Worm (Caenorhabditis elegans) whole organism, L4 larva: ENCODE results near the gene F42A9.6.
A peak's percentile ranks its signal among the peaks of the same experiment; 100 is the strongest.

Experiments
- D1046.2 ChIP-seq: fragments of 200-800 bp; sonication (Bioruptor generic); IDR thresholded peaks from 2 replicates; pipeline ENCODE4 v1.3.6; 2022; ENCODE audit warnings: missing genetic modification characterization, missing compliant biosample characterization
- F10B5.3 ChIP-seq: sonication (generic microtip); optimal IDR thresholded peaks from 2 replicates; lab custom pipeline; 2016; ENCODE audit warnings: mild to moderate bottlenecking, missing genetic modification characterization, missing compliant biosample characterization
- F26F4.8 ChIP-seq: fragments of 200-800 bp; sonication (Bioruptor generic); conservative IDR thresholded peaks from 2 replicates; pipeline ENCODE4 v1.3.6; 2022; ENCODE audit warnings: missing genetic modification characterization, missing compliant biosample characterization
- F37D6.2 ChIP-seq: sonication (generic microtip); optimal IDR thresholded peaks from 2 replicates; lab custom pipeline; 2016; ENCODE audit warnings: mild to moderate bottlenecking, missing genetic modification characterization, missing compliant biosample characterization
- R02D3.7 ChIP-seq: fragments of 150-350 bp; sonication (generic microtip); optimal IDR thresholded peaks from 3 replicates; lab custom pipeline; 2014; ENCODE audit warnings: missing biosample characterization, missing genetic modification characterization
- T26A8.4 ChIP-seq: fragments of 200-800 bp; sonication (Bioruptor generic); IDR thresholded peaks from 2 replicates; pipeline ENCODE4 v1.3.6; 2022; ENCODE audit warnings: missing genetic modification characterization, missing compliant biosample characterization
- Y105C5A.15 ChIP-seq: fragments of 200-800 bp; sonication (Bioruptor generic); IDR thresholded peaks from 2 replicates; pipeline ENCODE4 v1.3.6; 2022; ENCODE audit warnings: missing genetic modification characterization, missing compliant biosample characterization
- Y48G9A.11 ChIP-seq: fragments of 200-800 bp; sonication (Bioruptor generic); IDR thresholded peaks from 2 replicates; pipeline ENCODE4 v1.3.6; 2022; ENCODE audit warnings: missing genetic modification reagents, missing genetic modification characterization, missing compliant biosample characterization
- Y5F2A.4 ChIP-seq: fragments of 200-800 bp; sonication (Bioruptor generic); optimal IDR thresholded peaks from 2 replicates; lab custom pipeline; 2018; ENCODE audit warnings: mild to moderate bottlenecking, missing genetic modification characterization, missing compliant biosample characterization
- Y75B8A.6 ChIP-seq: fragments of 200-800 bp; sonication (Bioruptor generic); IDR thresholded peaks from 2 replicates; pipeline ENCODE4 v1.3.6; 2022; ENCODE audit warnings: missing genetic modification reagents, missing genetic modification characterization, missing compliant biosample characterization
- ZK337.2 ChIP-seq: fragments of 200-800 bp; sonication (Bioruptor generic); IDR thresholded peaks from 2 replicates; pipeline ENCODE4 v1.3.6; 2022; ENCODE audit warnings: missing genetic modification reagents, missing genetic modification characterization, missing compliant biosample characterization
- ZK546.5 ChIP-seq, 2 experiments: sonication (generic microtip); optimal IDR thresholded peaks; 2 replicates each; lab custom pipeline; 2017; ENCODE audit warnings: missing biosample characterization in 2 of 2, missing genetic modification characterization in 2 of 2
- ama-1 ChIP-seq: fragments of 150-350 bp; optimal IDR thresholded peaks from 2 replicates; lab custom pipeline; 2014; ENCODE audit warnings: inconsistent platforms, mixed read lengths
- attf-4 ChIP-seq: sonication (generic microtip); optimal IDR thresholded peaks from 3 replicates; lab custom pipeline; 2017; ENCODE audit warnings: missing biosample characterization, missing genetic modification characterization
- ceh-32 ChIP-seq: sonication (generic microtip); optimal IDR thresholded peaks from 2 replicates; lab custom pipeline; 2016; ENCODE audit warnings: mild to moderate bottlenecking, missing genetic modification characterization, missing compliant biosample characterization; ENCODE audit not compliant: poor library complexity
- ceh-62 ChIP-seq: sonication (generic microtip); optimal IDR thresholded peaks from 2 replicates; lab custom pipeline; 2017; ENCODE audit warnings: missing biosample characterization, missing genetic modification characterization
- ceh-82 ChIP-seq: sonication (generic microtip); optimal IDR thresholded peaks from 2 replicates; lab custom pipeline; 2017; ENCODE audit warnings: missing biosample characterization, missing genetic modification characterization
- ctbp-1 ChIP-seq: fragments of 200-800 bp; sonication (Bioruptor generic); IDR thresholded peaks from 2 replicates; pipeline ENCODE4 v1.3.6; 2022; ENCODE audit warnings: missing genetic modification reagents, missing genetic modification characterization, missing compliant biosample characterization
- dmd-9 ChIP-seq: fragments of 200-800 bp; sonication (Bioruptor generic); IDR thresholded peaks from 2 replicates; pipeline ENCODE4 v1.3.6; 2022; ENCODE audit warnings: missing genetic modification reagents, missing genetic modification characterization, missing compliant biosample characterization
- dpl-1 ChIP-seq: fragments of 150-350 bp; optimal IDR thresholded peaks from 2 replicates; lab custom pipeline; 2014; ENCODE audit warnings: missing biosample characterization, missing genetic modification reagents, missing genetic modification characterization
- fos-1 ChIP-seq: fragments of 150-350 bp; optimal IDR thresholded peaks from 2 replicates; lab custom pipeline; 2014; ENCODE audit warnings: missing biosample characterization, missing genetic modification characterization
- gei-8 ChIP-seq: fragments of 200-800 bp; sonication (Bioruptor generic); optimal IDR thresholded peaks from 2 replicates; lab custom pipeline; 2018; ENCODE audit warnings: mild to moderate bottlenecking, missing genetic modification characterization, missing compliant biosample characterization
- hlh-11 ChIP-seq: fragments of 200-800 bp; sonication (Bioruptor generic); optimal IDR thresholded peaks from 2 replicates; lab custom pipeline; 2018; ENCODE audit warnings: mild to moderate bottlenecking, missing genetic modification characterization, missing compliant biosample characterization
- hlh-30 ChIP-seq: sonication (generic microtip); optimal IDR thresholded peaks from 2 replicates; lab custom pipeline; 2017; ENCODE audit warnings: antibody characterized with exemption, mild to moderate bottlenecking, missing genetic modification characterization, missing compliant biosample characterization; ENCODE audit not compliant: insufficient read depth
- hmg-1.1 ChIP-seq: fragments of 200-800 bp; sonication (Bioruptor generic); IDR thresholded peaks from 2 replicates; pipeline ENCODE4 v1.3.6; 2022; ENCODE audit warnings: missing genetic modification reagents, missing genetic modification characterization, missing compliant biosample characterization
- lin-29 ChIP-seq: fragments of 200-800 bp; sonication (Bioruptor generic); IDR thresholded peaks from 2 replicates; pipeline ENCODE4 v1.3.6; 2022; ENCODE audit warnings: missing genetic modification reagents, missing genetic modification characterization, missing compliant biosample characterization
- lin-39 ChIP-seq: fragments of 150-350 bp; optimal IDR thresholded peaks from 2 replicates; lab custom pipeline; 2014; ENCODE audit warnings: missing biosample characterization, missing genetic modification reagents, missing genetic modification characterization
- lir-3 ChIP-seq: sonication (generic microtip); optimal IDR thresholded peaks from 2 replicates; lab custom pipeline; 2016; ENCODE audit warnings: mild to moderate bottlenecking, missing genetic modification characterization, missing compliant biosample characterization
- madf-9 ChIP-seq: fragments of 200-800 bp; sonication (Bioruptor generic); conservative IDR thresholded peaks from 2 replicates; pipeline ENCODE4 v1.3.6; 2022; ENCODE audit warnings: missing genetic modification reagents, missing genetic modification characterization, missing compliant biosample characterization
- mdt-29 ChIP-seq: fragments of 200-800 bp; sonication (Bioruptor generic); IDR thresholded peaks from 2 replicates; pipeline ENCODE4 v1.3.6; 2022; ENCODE audit warnings: missing genetic modification reagents, missing genetic modification characterization, missing compliant biosample characterization
- mep-1 ChIP-seq: fragments of 150-350 bp; sonication (generic microtip); optimal IDR thresholded peaks from 3 replicates; lab custom pipeline; 2014; ENCODE audit warnings: missing biosample characterization, missing genetic modification characterization
- mes-2 ChIP-seq: sonication (generic microtip); optimal IDR thresholded peaks from 2 replicates; lab custom pipeline; 2016; ENCODE audit warnings: missing genotype, mild to moderate bottlenecking, missing genetic modification characterization, missing compliant biosample characterization; ENCODE audit not compliant: poor library complexity, severe bottlenecking
- mxl-2 ChIP-seq: fragments of 200-800 bp; sonication (Bioruptor generic); conservative IDR thresholded peaks from 2 replicates; pipeline ENCODE4 v1.3.6; 2022; ENCODE audit warnings: missing genetic modification reagents, missing genetic modification characterization, missing compliant biosample characterization
- nhr-237 ChIP-seq: sonication (generic microtip); optimal IDR thresholded peaks from 2 replicates; lab custom pipeline; 2017; ENCODE audit warnings: missing biosample characterization, missing genetic modification characterization
- nhr-25 ChIP-seq: sonication (generic microtip); optimal IDR thresholded peaks from 2 replicates; lab custom pipeline; 2017; ENCODE audit warnings: missing genetic modification characterization, mild to moderate bottlenecking, missing compliant biosample characterization, antibody characterized with exemption, moderate library complexity, borderline replicate concordance; ENCODE audit not compliant: insufficient read depth
- nhr-41 ChIP-seq: fragments of 200-800 bp; sonication (Bioruptor generic); IDR thresholded peaks from 2 replicates; pipeline ENCODE4 v1.3.6; 2022; ENCODE audit warnings: missing genetic modification reagents, missing genetic modification characterization, missing compliant biosample characterization
- nhr-48 ChIP-seq: sonication (generic microtip); optimal IDR thresholded peaks from 2 replicates; lab custom pipeline; 2016; ENCODE audit warnings: mild to moderate bottlenecking, missing genetic modification characterization, missing compliant biosample characterization
- nhr-6 ChIP-seq: fragments of 150-350 bp; optimal IDR thresholded peaks from 2 replicates; lab custom pipeline; 2014; ENCODE audit warnings: missing biosample characterization, missing genetic modification characterization
- nhr-77 ChIP-seq: fragments of 150-350 bp; optimal IDR thresholded peaks from 2 replicates; lab custom pipeline; 2014; ENCODE audit warnings: missing biosample characterization, missing genetic modification characterization
- pqm-1 ChIP-seq: sonication (generic microtip); optimal IDR thresholded peaks from 2 replicates; lab custom pipeline; 2017; ENCODE audit warnings: missing biosample characterization, missing genetic modification characterization
- skn-1 ChIP-seq: fragments of 150-350 bp; optimal IDR thresholded peaks from 2 replicates; lab custom pipeline; 2014; ENCODE audit warnings: missing biosample characterization, missing genetic modification characterization
- snpc-4 ChIP-seq: fragments of 150-350 bp; optimal IDR thresholded peaks from 2 replicates; lab custom pipeline; 2014; ENCODE audit warnings: missing biosample characterization, missing genetic modification characterization
- tra-1 ChIP-seq: fragments of 200-800 bp; sonication (Bioruptor generic); IDR thresholded peaks from 2 replicates; pipeline ENCODE4 v1.3.6; 2022; ENCODE audit warnings: missing genetic modification reagents, missing genetic modification characterization, missing compliant biosample characterization
- unc-130 ChIP-seq: sonication (generic microtip); optimal IDR thresholded peaks from 2 replicates; lab custom pipeline; 2016; ENCODE audit warnings: missing genetic modification reagents, missing genetic modification characterization, missing compliant biosample characterization
- zag-1 ChIP-seq: fragments of 150-350 bp; optimal IDR thresholded peaks from 2 replicates; lab custom pipeline; 2014; ENCODE audit warnings: missing biosample characterization, missing genetic modification characterization
- zfp-2 ChIP-seq: sonication (generic microtip); optimal IDR thresholded peaks from 2 replicates; lab custom pipeline; 2016; ENCODE audit warnings: mild to moderate bottlenecking, missing genetic modification characterization, missing compliant biosample characterization
- zip-11 ChIP-seq: fragments of 200-800 bp; sonication (Bioruptor generic); IDR thresholded peaks from 2 replicates; pipeline ENCODE4 v1.3.6; 2022; ENCODE audit warnings: missing genetic modification characterization, missing compliant biosample characterization
- zip-2 ChIP-seq: fragments of 150-350 bp; optimal IDR thresholded peaks from 2 replicates; lab custom pipeline; 2014; ENCODE audit warnings: missing biosample characterization, missing genetic modification characterization
- ztf-11 ChIP-seq: fragments of 150-350 bp; optimal IDR thresholded peaks from 2 replicates; lab custom pipeline; 2014; ENCODE audit warnings: missing biosample characterization, missing genetic modification characterization

The F42A9.6 gene

DNA sequence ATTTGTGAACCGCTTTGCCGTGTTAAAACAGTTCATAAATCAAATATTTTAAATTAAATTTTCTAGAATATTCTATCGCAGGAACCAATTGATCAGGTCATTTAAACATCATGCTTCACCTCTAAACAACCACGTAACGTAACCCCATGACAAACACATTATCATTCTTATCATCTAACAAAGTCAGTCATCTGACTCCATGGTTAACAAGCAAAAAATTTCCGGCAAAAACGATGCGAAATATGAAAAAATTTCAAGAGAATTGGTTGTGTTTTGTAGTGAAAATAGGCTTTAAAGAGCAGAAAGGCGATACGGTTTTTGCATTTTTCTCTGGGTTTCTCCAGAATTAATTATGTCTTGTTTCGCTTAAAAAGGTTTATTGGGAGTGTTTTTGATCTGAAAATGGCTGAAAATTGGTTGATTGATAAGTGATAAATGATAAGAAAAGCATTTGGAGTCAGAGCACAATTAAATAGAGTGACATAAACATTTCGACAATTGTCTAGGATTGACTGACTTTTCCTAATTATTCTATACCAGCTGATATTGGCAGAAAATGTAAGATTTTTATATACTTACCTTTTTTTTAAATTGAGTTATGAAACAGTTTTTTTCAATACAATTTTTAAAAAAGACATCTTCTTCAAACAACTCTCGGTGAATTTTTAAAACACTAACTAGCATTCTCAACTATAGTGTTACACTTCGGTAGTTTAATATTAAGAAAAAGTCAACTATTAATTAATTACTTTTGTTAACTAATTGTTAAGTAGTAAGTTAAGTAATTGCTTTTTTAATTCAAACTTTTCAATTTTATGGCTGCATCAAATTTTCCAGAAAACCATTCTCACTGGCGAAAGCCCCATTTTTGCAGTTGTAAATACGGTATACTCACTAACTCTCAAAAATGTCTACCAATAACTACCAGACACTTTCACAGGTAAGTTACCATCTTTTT lies 23.7 kb upstream of the F42A9.6 start, which contains the start of gene catp-7 (continued):
- TF ChIP-seq Y48G9A.11 (GFP tag; lab: Robert Waterston, UW), result no peak
- TF ChIP-seq nhr-48 (tag; lab: Kevin White, UChicago), result peak; percentile 39
- TF ChIP-seq ceh-32, result no peak

DNA sequence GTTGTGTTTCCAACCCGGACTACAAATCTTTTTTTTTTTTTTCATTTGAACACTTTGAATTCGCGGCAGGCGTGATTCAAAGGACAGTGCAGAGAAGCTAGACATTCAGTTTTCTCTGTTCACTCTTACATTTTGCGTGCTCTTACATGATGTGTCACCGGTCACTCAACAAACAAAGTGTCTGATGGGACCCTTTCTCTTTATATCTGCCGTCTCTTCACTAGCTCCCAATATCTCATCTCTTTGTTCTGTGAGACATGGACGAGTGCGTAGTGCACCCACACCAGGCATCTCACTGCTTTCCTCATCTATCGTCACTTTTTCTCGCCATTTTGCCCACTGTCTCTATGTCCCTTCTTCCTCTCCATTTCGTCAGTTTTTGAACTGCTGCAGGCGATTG lies 22.0 kb upstream of the F42A9.6 start:
- TF ChIP-seq ZK337.2 (GFP tag; lab: Robert Waterston, UW) (peak; percentile 54; the same call in 1 of the 2 replicates), zip-11 (GFP tag; lab: Robert Waterston, UW) (no peak), dmd-9 (GFP tag; lab: Robert Waterston, UW) (no peak), ZK546.5 (tag; optimal IDR thresholded peaks at IDR 0.05; lab: Kevin White, UChicago) (no peak), ztf-11 (tag; lab: Kevin White, UChicago) (no peak), Y5F2A.4 (GFP tag; lab: Kevin White, UChicago) (no peak), lin-39 (tag; lab: Kevin White, UChicago) (no peak), zag-1 (tag; lab: Kevin White, UChicago) (no peak), nhr-6 (tag; lab: Kevin White, UChicago) (peak; percentile 10), fos-1 (no peak), T26A8.4 (GFP tag; lab: Robert Waterston, UW) (no peak), Y75B8A.6 (no peak), snpc-4 (tag; lab: Kevin White, UChicago) (no peak), dpl-1 (GFP tag; lab: Kevin White, UChicago) (peak; percentile 54), Y105C5A.15 (GFP tag; lab: Robert Waterston, UW) (no peak), attf-4 (tag; lab: Kevin White, UChicago) (peak; percentile 58), tra-1 (GFP tag; lab: Robert Waterston, UW) (no peak), nhr-41 (no peak), mdt-29 (GFP tag; lab: Robert Waterston, UW) (no peak), ceh-82 (tag; lab: Kevin White, UChicago) (no peak), nhr-77 (no peak), hlh-11 (tag; lab: Kevin White, UChicago) (peak; percentile 71), hmg-1.1 (no peak; the same call in 1 of the 2 replicates), pqm-1 (tag; lab: Kevin White, UChicago) (no peak), mes-2 (tag; lab: Kevin White, UChicago) (no peak), D1046.2 (GFP tag; lab: Robert Waterston, UW) (no peak), gei-8 (GFP tag; lab: Kevin White, UChicago) (no peak), R02D3.7 (no peak), mep-1 (peak; percentile 75), lin-29 (GFP tag; lab: Robert Waterston, UW) (no peak), zip-2 (tag; lab: Kevin White, UChicago) (no peak), ceh-62 (no peak), hlh-30 (tag; lab: Kevin White, UChicago) (peak; percentile 50), Y48G9A.11 (GFP tag; lab: Robert Waterston, UW) (no peak), skn-1 (no peak), F37D6.2 (tag; lab: Kevin White, UChicago) (no peak), zfp-2 (tag; lab: Kevin White, UChicago) (no peak), F10B5.3 (no peak), nhr-237 (tag; lab: Kevin White, UChicago) (no peak), unc-130 (GFP tag; lab: Kevin White, UChicago) (no peak), mxl-2 (GFP tag; lab: Robert Waterston, UW) (no peak), madf-9 (GFP tag; lab: Robert Waterston, UW) (no peak), F26F4.8 (GFP tag; lab: Robert Waterston, UW) (no peak), nhr-25 (peak; percentile 9), ama-1 (lab: Kevin White, UChicago) (no peak), ctbp-1 (GFP tag; lab: Robert Waterston, UW) (no peak), lir-3 (tag; lab: Kevin White, UChicago) (no peak)
